Worm (Caenorhabditis elegans) whole organism, L1 larva: ENCODE data around the gene dpy-4.

ENCODE experiments used
- ceh-82 ChIP-seq, 3 experiments: fragments of 150-350 bp in 1 of 3; sonication (generic microtip) in 2 of 3; optimal IDR thresholded peaks; 2 replicates each; lab custom pipeline; 2014 to 2017; ENCODE audit warnings: missing biosample characterization in 3 of 3, missing genetic modification characterization in 3 of 3
- efl-1 ChIP-seq, 4 experiments: fragments of 150-350 bp; optimal IDR thresholded peaks in 3 of 4; peaks in 1 of 4; 1 replicate in 1 of 4; 2 replicates in 3 of 4; lab custom pipeline; 2014; ENCODE audit warnings: missing biosample characterization in 2 of 4, missing genetic modification characterization in 2 of 4, missing genetic modification reagents in 2 of 4
- mep-1 ChIP-seq: fragments of 150-350 bp; optimal IDR thresholded peaks from 2 replicates; lab custom pipeline; 2014; ENCODE audit warnings: missing biosample characterization, missing genetic modification characterization
- nhr-12 ChIP-seq: sonication (generic microtip); optimal IDR thresholded peaks from 2 replicates; lab custom pipeline; 2017; ENCODE audit warnings: missing biosample characterization, missing genetic modification characterization
- nhr-90 ChIP-seq: sonication (generic microtip); optimal IDR thresholded peaks from 2 replicates; lab custom pipeline; 2016; ENCODE audit warnings: mild to moderate bottlenecking, missing genetic modification characterization, missing compliant biosample characterization; ENCODE audit not compliant: poor library complexity
- pax-3 ChIP-seq: fragments of 200-800 bp; sonication (Bioruptor generic); optimal IDR thresholded peaks from 2 replicates; lab custom pipeline; 2018; ENCODE audit warnings: mild to moderate bottlenecking, missing genetic modification characterization, moderate library complexity, missing compliant biosample characterization
- tbx-2 ChIP-seq: sonication (generic microtip); optimal IDR thresholded peaks from 2 replicates; lab custom pipeline; 2016; ENCODE audit warnings: missing genetic modification characterization, missing compliant biosample characterization
- unc-130 ChIP-seq: fragments of 150-350 bp; optimal IDR thresholded peaks from 2 replicates; lab custom pipeline; 2017; ENCODE audit warnings: missing biosample characterization, missing genetic modification characterization, inconsistent platforms
- unc-30 ChIP-seq: sonication (generic microtip); optimal IDR thresholded peaks from 2 replicates; lab custom pipeline; 2017; ENCODE audit warnings: missing biosample characterization, missing genetic modification characterization
- unc-86 ChIP-seq: sonication (generic microtip); optimal IDR thresholded peaks from 2 replicates; lab custom pipeline; 2016; ENCODE audit warnings: missing genetic modification characterization, missing compliant biosample characterization
- xbp-1 ChIP-seq: sonication (generic microtip); optimal IDR thresholded peaks from 2 replicates; lab custom pipeline; 2016; ENCODE audit warnings: missing genetic modification characterization, missing compliant biosample characterization
- ztf-4 ChIP-seq: fragments of 150-350 bp; optimal IDR thresholded peaks from 2 replicates; lab custom pipeline; 2014; ENCODE audit warnings: missing biosample characterization, missing genetic modification characterization

DNA sequence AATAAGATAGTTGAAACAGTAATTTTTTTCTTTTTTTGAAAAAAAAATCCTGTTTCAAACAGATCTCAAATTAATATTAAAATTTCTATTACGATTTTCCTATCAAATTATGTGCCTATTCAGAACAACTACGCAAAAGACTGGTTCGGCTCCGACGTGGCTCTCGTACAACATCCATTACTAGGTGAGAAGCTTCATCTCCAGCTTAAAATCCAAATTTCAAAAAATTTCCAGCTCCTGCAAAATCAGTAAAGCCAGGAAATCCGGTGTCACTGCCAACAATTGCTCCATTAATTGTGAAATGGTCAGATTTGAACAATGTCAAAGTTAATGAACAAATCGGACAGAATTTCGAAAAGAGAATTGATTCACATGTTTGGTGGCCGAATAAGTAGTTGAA, 32.8 kb downstream of the dpy-4 start:
- TF ChIP-seq tbx-2 (tag; lab: Kevin White, UChicago) (no peak), unc-86 (tag; lab: Kevin White, UChicago) (no peak), xbp-1 (tag; lab: Kevin White, UChicago) (no peak), nhr-90 (tag; lab: Kevin White, UChicago) (no peak), nhr-12 (tag; lab: Kevin White, UChicago) (no peak), unc-130 (tag; lab: Kevin White, UChicago) (no peak), unc-30 (no peak), pax-3 (tag; lab: Kevin White, UChicago) (no peak), mep-1 (tag; lab: Kevin White, UChicago) (no peak), ceh-82 (tag; optimal IDR thresholded peaks at IDR 0.05; lab: Kevin White, UChicago) (no peak), efl-1 (optimal IDR thresholded peaks at IDR 0.05; lab: Kevin White, UChicago) (no peak), efl-1 (GFP tag; optimal IDR thresholded peaks at IDR 0.05 in 1 of 2; lab: Kevin White, UChicago) (no peak), ztf-4 (tag; lab: Kevin White, UChicago) (no peak)
